Worm (Caenorhabditis elegans) whole organism, L3 larva: ENCODE data around the gene plep-1.

Experiments
- aly-2 ChIP-seq: fragments of 150-350 bp; optimal IDR thresholded peaks from 2 replicates; lab custom pipeline; 2014; ENCODE audit warnings: missing biosample characterization, missing genetic modification characterization
- elt-3 ChIP-seq, 3 experiments: fragments of 150-350 bp in 1 of 3; sonication (generic microtip) in 2 of 3; optimal IDR thresholded peaks; 2 replicates in 2 of 3; 4 replicates in 1 of 3; lab custom pipeline; 2014 to 2017; ENCODE audit warnings: missing biosample characterization in 3 of 3, missing genetic modification characterization in 3 of 3
- fkh-10 ChIP-seq: sonication (generic microtip); optimal IDR thresholded peaks from 2 replicates; lab custom pipeline; 2017; ENCODE audit warnings: missing biosample characterization, missing genetic modification reagents, missing genetic modification characterization
- fos-1 ChIP-seq: fragments of 150-350 bp; optimal IDR thresholded peaks from 2 replicates; lab custom pipeline; 2014; ENCODE audit warnings: missing biosample characterization, missing genetic modification characterization
- lin-15B ChIP-seq: fragments of 150-350 bp; optimal IDR thresholded peaks from 2 replicates; lab custom pipeline; 2014; ENCODE audit warnings: missing biosample characterization, missing genetic modification characterization
- nfya-1 ChIP-seq: sonication (generic microtip); optimal IDR thresholded peaks from 2 replicates; lab custom pipeline; 2017; ENCODE audit warnings: missing genetic modification characterization, mild to moderate bottlenecking, missing compliant biosample characterization, antibody characterized with exemption, moderate library complexity; ENCODE audit not compliant: insufficient read depth
- nhr-237 ChIP-seq: fragments of 150-350 bp; optimal IDR thresholded peaks from 2 replicates; lab custom pipeline; 2014; ENCODE audit warnings: missing biosample characterization, missing genetic modification characterization
- nhr-25 ChIP-seq: sonication (generic microtip); optimal IDR thresholded peaks from 2 replicates; lab custom pipeline; 2017; ENCODE audit warnings: missing biosample characterization, missing genetic modification characterization
- nhr-76 ChIP-seq: fragments of 150-350 bp; sonication (generic microtip); optimal IDR thresholded peaks from 5 replicates; lab custom pipeline; 2014; ENCODE audit warnings: missing biosample characterization, missing genetic modification characterization
- snpc-4 ChIP-seq: fragments of 150-350 bp; optimal IDR thresholded peaks from 2 replicates; lab custom pipeline; 2014; ENCODE audit warnings: missing biosample characterization, missing genetic modification characterization

ce11 chrII:4359219-4359618 lies 47.2 kb upstream of the plep-1 start:
- TF ChIP-seq nhr-237 (no peak), aly-2 (tag; lab: Kevin White, UChicago) (no peak), nfya-1 (tag; lab: Kevin White, UChicago) (no peak), fos-1 (no peak), fkh-10 (no peak), lin-15B (tag; lab: Kevin White, UChicago) (no peak), snpc-4 (tag; lab: Kevin White, UChicago) (no peak), nhr-76 (tag; lab: Kevin White, UChicago) (no peak), elt-3 (tag; optimal IDR thresholded peaks at IDR 0.05; lab: Kevin White, UChicago) (no peak), nhr-25 (tag; lab: Kevin White, UChicago) (no peak)
